Fruit fly (Drosophila melanogaster) whole organism, wandering third instar larva: ENCODE data around the gene Capa.

ENCODE experiments used
- Abd-B ChIP-seq: fragments of >200 bp; optimal IDR thresholded peaks from 2 replicates; lab custom pipeline; 2017; ENCODE audit warnings: missing biosample characterization, missing genetic modification characterization
- CrebA ChIP-seq: fragments of 200-800 bp; sonication (Bioruptor generic); optimal IDR thresholded peaks from 2 replicates; lab custom pipeline; 2016; ENCODE audit warnings: missing biosample characterization, mild to moderate bottlenecking, missing genetic modification characterization, borderline replicate concordance
- Dfd ChIP-seq: fragments of >200 bp; optimal IDR thresholded peaks from 2 replicates; lab custom pipeline; 2017; ENCODE audit warnings: missing biosample characterization, missing genetic modification characterization
- Dif ChIP-seq: fragments of 200-275, 200-300 bp; sonication (Bioruptor generic); optimal IDR thresholded peaks from 2 replicates; lab custom pipeline; 2018; ENCODE audit warnings: missing biosample characterization, missing genetic modification characterization; ENCODE audit not compliant: partially characterized antibody
- Hnf4 ChIP-seq: fragments of 200-800 bp; sonication (Bioruptor generic); optimal IDR thresholded peaks from 2 replicates; lab custom pipeline; 2016; ENCODE audit warnings: missing biosample characterization, mild to moderate bottlenecking, missing genetic modification characterization
- Hr83 ChIP-seq: fragments of 200-300 bp; sonication (Bioruptor generic); optimal IDR thresholded peaks from 2 replicates; lab custom pipeline; 2016; ENCODE audit warnings: missing biosample characterization, mild to moderate bottlenecking, missing genetic modification characterization, moderate library complexity; ENCODE audit not compliant: poor library complexity, severe bottlenecking
- Myc ChIP-seq: fragments of >200 bp; optimal IDR thresholded peaks from 2 replicates; lab custom pipeline; 2017
- Sp1 ChIP-seq: fragments of 200-800 bp; sonication (Bioruptor generic); optimal IDR thresholded peaks from 3 replicates; lab custom pipeline; 2019; ENCODE audit warnings: missing biosample characterization, mild to moderate bottlenecking, missing genetic modification characterization, moderate library complexity
- foxo ChIP-seq, 2 experiments: fragments of 200-800 bp; sonication (Bioruptor generic); optimal IDR thresholded peaks; 2 replicates in 1 of 2; 3 replicates in 1 of 2; lab custom pipeline; 2016 to 2017; ENCODE audit warnings: missing biosample characterization in 2 of 2, missing genetic modification characterization in 2 of 2
- pan ChIP-seq: fragments of >200 bp; optimal IDR thresholded peaks from 2 replicates; lab custom pipeline; 2017
- psq ChIP-seq: fragments of 200-800 bp; sonication (Bioruptor generic); optimal IDR thresholded peaks from 3 replicates; lab custom pipeline; 2017; ENCODE audit warnings: missing biosample characterization, mild to moderate bottlenecking, missing genetic modification characterization, moderate library complexity
- usp ChIP-seq: fragments of >200 bp; optimal IDR thresholded peaks from 2 replicates; lab custom pipeline; 2017; ENCODE audit warnings: missing biosample characterization, missing genetic modification characterization

- no peak for TF ChIP-seq Hnf4
- no peak for TF ChIP-seq foxo (GFP tag; optimal IDR thresholded peaks at IDR 0.05; lab: Kevin White, UChicago)
- TF ChIP-seq Dfd (GFP tag; lab: Kevin White, UChicago), result no peak
- TF ChIP-seq pan, result no peak
- no peak for TF ChIP-seq Myc
- TF ChIP-seq psq, result no peak
- TF ChIP-seq Abd-B, result no peak
- TF ChIP-seq Dif (GFP tag; lab: Kevin White, UChicago), result peak; percentile 100
- no peak for TF ChIP-seq usp (GFP tag; lab: Kevin White, UChicago)
- no peak for TF ChIP-seq Sp1
- no peak for TF ChIP-seq CrebA (GFP tag; lab: Kevin White, UChicago)
- no peak for TF ChIP-seq Hr83 (GFP tag; lab: Kevin White, UChicago)
These were observed 21.6 kb upstream of the Capa start, which contains the start of the genes eIF2Balpha and Vps13B for dm6 chr3R:29935756-29936155.
